Worm (Caenorhabditis elegans) whole organism, late embryonic: ENCODE measurements around the gene Y38E10A.1.

Experiments used
- K02D7.2 ChIP-seq: sonication (generic microtip); optimal IDR thresholded peaks from 2 replicates; lab custom pipeline; 2017; ENCODE audit warnings: mild to moderate bottlenecking, missing genetic modification characterization, missing compliant biosample characterization
- ceh-2 ChIP-seq: sonication (generic microtip); optimal IDR thresholded peaks from 2 replicates; lab custom pipeline; 2016; ENCODE audit warnings: missing genotype, missing genetic modification characterization, missing compliant biosample characterization
- fax-1 ChIP-seq: sonication (generic microtip); optimal IDR thresholded peaks from 2 replicates; lab custom pipeline; 2016; ENCODE audit warnings: missing genotype, missing genetic modification characterization, missing compliant biosample characterization

- TF ChIP-seq fax-1 (tag; lab: Kevin White, UChicago) (no peak), K02D7.2 (no peak), ceh-2 (tag; lab: Kevin White, UChicago) (no peak)
These were observed 27.8 kb downstream of the Y38E10A.1 start for ce11 chrII:12542594-12542997.
